Fruit fly (Drosophila melanogaster): ENCODE measurements around the gene Cdep.

The Cdep gene

DNA sequence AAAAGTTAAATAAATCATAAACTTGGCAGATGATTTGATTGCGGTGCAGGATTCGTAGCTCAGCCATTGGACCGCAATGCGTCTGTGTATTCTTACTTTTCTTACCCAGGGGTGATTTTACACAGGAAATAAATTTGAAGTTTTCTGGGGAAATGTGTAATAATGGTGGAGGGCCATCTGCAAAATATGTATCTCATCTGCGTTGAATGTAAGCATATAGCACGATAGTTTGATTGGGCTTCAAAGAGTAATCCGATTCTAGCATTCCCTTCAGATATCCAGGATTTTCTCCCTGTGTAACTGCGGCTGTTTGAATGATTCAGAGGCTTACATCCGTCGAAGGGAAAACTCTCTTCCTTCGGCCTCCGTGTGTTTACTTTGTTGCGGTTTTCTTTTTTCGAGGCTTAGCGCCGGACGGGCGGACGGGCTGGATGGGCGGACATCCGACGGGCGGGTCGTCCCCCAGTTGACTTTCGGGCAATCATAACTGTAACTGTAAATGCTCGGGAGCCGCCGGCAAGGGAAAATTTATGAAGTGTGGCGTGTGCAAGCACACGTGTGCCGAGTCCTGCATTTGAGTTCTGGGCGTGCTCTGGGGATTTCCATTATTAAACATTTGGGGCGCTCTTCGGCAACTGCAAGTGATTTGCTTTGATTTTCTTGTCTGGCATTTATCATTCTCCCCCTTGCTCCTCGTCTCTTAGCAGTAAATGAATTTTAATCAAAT, 24.1 kb upstream of the Cdep start (continued):
- no peak for TF ChIP-seq B-H1 (GFP tag; IDR thresholded peaks at IDR 0.05)
- TF ChIP-seq CG2129 (GFP tag; IDR thresholded peaks at IDR 0.05; ENCODE audit: partially characterized antibody), result no peak
- no peak for TF ChIP-seq CG5180 (GFP tag; optimal IDR thresholded peaks at IDR 0.05)
- TF ChIP-seq rib (GFP tag; IDR thresholded peaks at IDR 0.05), result no peak
- TF ChIP-seq CG10321 (GFP tag; IDR thresholded peaks at IDR 0.05), result no peak
- TF ChIP-seq al (GFP tag; IDR thresholded peaks at IDR 0.05), result no peak
- peak; percentile 65 for TF ChIP-seq CG10267 (tag; optimal IDR thresholded peaks at IDR 0.05)
- TF ChIP-seq Side (GFP tag; optimal IDR thresholded peaks at IDR 0.05), result peak; percentile 59
- peak; percentile 2 for TF ChIP-seq CG7271 (tag; optimal IDR thresholded peaks at IDR 0.05)
- peak; percentile 70 for TF ChIP-seq CG8944 (GFP tag; optimal IDR thresholded peaks at IDR 0.05)
- 0 out of 3 replicates have a peak, but pooled peaks have one; percentile 6 for TF ChIP-seq ase (GFP tag; IDR thresholded peaks at IDR 0.05)
- TF ChIP-seq E2f2 (GFP tag; IDR thresholded peaks at IDR 0.05), result no peak; the same call in 1 of the 2 replicates
- TF ChIP-seq da (GFP tag; optimal IDR thresholded peaks at IDR 0.05), result peak; percentile 15
- TF ChIP-seq Hr51 (GFP tag; optimal IDR thresholded peaks at IDR 0.05), result peak in 1 of 2 experiments; percentile 13
- no peak for TF ChIP-seq yki (optimal IDR thresholded peaks at IDR 0.05)
- peak; percentile 69 for TF ChIP-seq bab2 (GFP tag; optimal IDR thresholded peaks at IDR 0.05)
- TF ChIP-seq D19A (tag; optimal IDR thresholded peaks at IDR 0.05), result peak; percentile 61
- TF ChIP-seq pros (GFP tag; optimal IDR thresholded peaks at IDR 0.05), result peak; percentile 41
- no peak for TF ChIP-seq pita (GFP tag; optimal IDR thresholded peaks at IDR 0.05)
- peak; percentile 16 for TF ChIP-seq Hmr (GFP tag; optimal IDR thresholded peaks at IDR 0.05)
- peak; percentile 47 for TF ChIP-seq run (tag; optimal IDR thresholded peaks at IDR 0.05)
- TF ChIP-seq phol (tag; optimal IDR thresholded peaks at IDR 0.05), result peak; percentile 75
- peak; percentile 28; the same call in 1 of the 3 replicates for TF ChIP-seq Mrtf (GFP tag; IDR thresholded peaks at IDR 0.05)
- peak; percentile 31 for TF ChIP-seq HLH54F (GFP tag; optimal IDR thresholded peaks at IDR 0.05)
- TF ChIP-seq ssp (GFP tag; IDR thresholded peaks at IDR 0.05), result no peak
- no peak for TF ChIP-seq zen2 (GFP tag; IDR thresholded peaks at IDR 0.05; ENCODE audit: partially characterized antibody)
- TF ChIP-seq NFAT (GFP tag; IDR thresholded peaks at IDR 0.05), result 0 out of 2 replicates have a peak, but pooled peaks have one; percentile 31
- no peak for TF ChIP-seq CG5953 (GFP tag; IDR thresholded peaks at IDR 0.05)
- peak; percentile 53 for TF ChIP-seq CG5245 (GFP tag; optimal IDR thresholded peaks at IDR 0.05)
- TF ChIP-seq CHES-1-like (GFP tag; optimal IDR thresholded peaks at IDR 0.05), result peak; percentile 16
- TF ChIP-seq CkIIα-i1 (GFP tag; IDR thresholded peaks at IDR 0.05), result no peak
- TF ChIP-seq CG9797 (GFP tag; optimal IDR thresholded peaks at IDR 0.05), result no peak
- TF ChIP-seq CG17385 (GFP tag; optimal IDR thresholded peaks at IDR 0.05), result peak; percentile 59
- no peak for TF ChIP-seq CG31365 (tag; optimal IDR thresholded peaks at IDR 0.05)
- no peak for TF ChIP-seq hkb (optimal IDR thresholded peaks at IDR 0.05)
- peak; percentile 35; the same call in 1 of the 2 replicates for TF ChIP-seq hkb (GFP tag; IDR thresholded peaks at IDR 0.05)
- TF ChIP-seq Deaf1 (tag; optimal IDR thresholded peaks at IDR 0.05), result peak; percentile 21
- TF ChIP-seq MTF-1 (GFP tag; optimal IDR thresholded peaks at IDR 0.05; ENCODE audit: borderline replicate concordance), result no peak
- peak; percentile 74 for TF ChIP-seq CG9609 (GFP tag; optimal IDR thresholded peaks at IDR 0.05)
- peak; percentile 48 for TF ChIP-seq fd102C (GFP tag; optimal IDR thresholded peaks at IDR 0.05)
- TF ChIP-seq CG6175 (GFP tag; IDR thresholded peaks at IDR 0.05), result no peak
- TF ChIP-seq Jarid2 (GFP tag; optimal IDR thresholded peaks at IDR 0.05), result no peak
- TF ChIP-seq CTCF (GFP tag; optimal IDR thresholded peaks at IDR 0.05), result no peak
- no peak for TF ChIP-seq GATAe (GFP tag; conservative IDR thresholded peaks at IDR 0.05)
- peak; percentile 80 for TF ChIP-seq CG18262 (tag; optimal IDR thresholded peaks at IDR 0.05)
- TF ChIP-seq CG9932 (GFP tag; IDR thresholded peaks at IDR 0.05), result 0 out of 2 replicates have a peak, but pooled peaks have one; percentile 13
- peak; percentile 72 for TF ChIP-seq dan (GFP tag; IDR thresholded peaks at IDR 0.05)
- 0 out of 2 replicates have a peak, but pooled peaks have one; percentile 36 for TF ChIP-seq CG14441 (GFP tag; IDR thresholded peaks at IDR 0.05)
- no peak for TF ChIP-seq CG12744 (GFP tag; optimal IDR thresholded peaks at IDR 0.05)
- TF ChIP-seq Nf-YA (GFP tag; IDR thresholded peaks at IDR 0.05), result peak; percentile 58; the same call in 1 of the 2 replicates
- TF ChIP-seq CG18476 (GFP tag; optimal IDR thresholded peaks at IDR 0.05), result peak; percentile 32
